Fruit fly (Drosophila melanogaster) whole organism, prepupa: ENCODE data around the gene CG11382.

Source experiments
- CG6854 ChIP-seq: fragments of 200-800 bp; sonication (Bioruptor generic); optimal IDR thresholded peaks from 2 replicates; lab custom pipeline; 2017; ENCODE audit warnings: missing biosample characterization, mild to moderate bottlenecking, missing genetic modification characterization

Gene CG11382

DNA sequence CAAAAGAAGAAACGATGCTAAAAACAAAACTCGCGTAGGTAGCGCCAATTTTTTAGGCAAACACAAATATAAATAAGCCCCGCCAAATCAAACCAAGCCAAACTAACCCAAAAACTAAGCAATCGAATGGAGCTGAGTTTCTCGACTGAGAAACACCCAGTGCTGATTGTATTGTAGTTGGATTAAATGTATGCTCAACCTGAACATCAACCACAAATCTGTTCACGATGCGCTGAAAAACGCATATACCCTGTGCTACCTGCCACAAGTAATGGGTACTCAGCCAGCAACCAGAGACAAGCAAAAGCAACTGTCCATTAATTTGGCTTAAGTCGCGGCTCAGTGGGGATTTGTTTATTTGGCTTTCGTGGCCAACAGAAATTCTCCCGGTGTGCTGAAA is 50.6 kb downstream of the CG11382 start (continued):
- no peak for TF ChIP-seq CG6854 (GFP tag; lab: Kevin White, UChicago)
